Worm (Caenorhabditis elegans): ENCODE data around the gene lsm-7.

Gene lsm-7

DNA sequence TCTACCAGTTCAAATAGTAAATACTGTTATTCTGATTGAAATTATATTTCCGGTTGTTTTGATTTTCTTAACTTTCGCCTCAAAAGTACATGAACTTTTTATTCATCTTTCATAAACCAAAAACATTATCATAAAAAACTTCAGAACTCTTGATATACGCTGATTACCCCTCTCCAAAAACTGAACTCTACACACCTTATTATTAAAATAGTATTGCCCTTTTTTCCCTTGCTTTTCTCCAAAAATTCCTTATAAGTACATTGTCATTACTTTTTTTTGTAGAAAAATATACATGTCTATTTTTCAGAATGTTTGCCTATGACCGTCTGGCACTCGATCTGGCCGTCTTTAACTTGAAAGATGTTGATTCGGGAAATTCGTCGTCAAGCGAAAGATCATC is 48.5 kb downstream of the lsm-7 start, which contains the start of gene Y43E12A.2:
Gene Y43E12A.2 (plus strand): TSS at position 301 of the 400 bp plus-strand sequence.
- no peak for TF ChIP-seq him-1 (tag; optimal IDR thresholded peaks at IDR 0.05)
- TF ChIP-seq dao-5 (tag; optimal IDR thresholded peaks at IDR 0.05) = no peak
- TF ChIP-seq W03F9.2 (tag; optimal IDR thresholded peaks at IDR 0.05) = no peak

All from whole organism, L4/young adult.